Fruit fly (Drosophila melanogaster): ENCODE results near the gene Gagr.

The Gagr gene

DNA sequence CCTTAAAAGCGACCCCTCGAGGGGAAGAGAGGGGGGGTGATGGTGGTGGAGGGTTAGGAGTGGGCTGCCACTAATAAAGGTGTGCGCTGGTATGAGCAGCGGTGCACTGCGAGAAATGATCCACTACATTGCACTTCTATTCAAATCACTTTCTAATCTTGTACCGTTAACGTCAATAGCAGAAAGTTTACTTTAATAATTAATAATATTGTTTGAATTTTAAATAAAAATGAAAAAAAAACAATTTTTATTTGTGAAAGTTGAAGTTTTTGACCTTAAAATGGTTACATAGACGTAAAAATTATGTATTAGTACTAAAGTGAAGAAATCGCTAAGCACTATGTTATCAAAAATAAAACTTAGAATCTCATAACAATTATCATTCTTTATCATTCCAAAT is 1.5 kb upstream of the Gagr start (continued):
- TF ChIP-seq CG12219 (GFP tag; optimal IDR thresholded peaks at IDR 0.05) (no peak), pb (GFP tag; optimal IDR thresholded peaks at IDR 0.05) (no peak), CG4707 (GFP tag; optimal IDR thresholded peaks at IDR 0.05) (no peak), scrt (GFP tag; optimal IDR thresholded peaks at IDR 0.05) (no peak), chif (GFP tag; optimal IDR thresholded peaks at IDR 0.05) (no peak), CG17328 (GFP tag; IDR thresholded peaks at IDR 0.05) (no peak), CG9817 (tag; optimal IDR thresholded peaks at IDR 0.05) (no peak), Oaz (GFP tag; IDR thresholded peaks at IDR 0.05) (no peak), Bdp1 (GFP tag; optimal IDR thresholded peaks at IDR 0.05) (no peak), lmd (GFP tag; IDR thresholded peaks at IDR 0.05) (0 out of 2 replicates have a peak, but pooled peaks have one; percentile 24), E2f1 (GFP tag; IDR thresholded peaks at IDR 0.05) (0 out of 2 replicates have a peak, but pooled peaks have one; percentile 12), nmo (GFP tag; optimal IDR thresholded peaks at IDR 0.05) (peak; percentile 32), CG17612 (GFP tag; IDR thresholded peaks at IDR 0.05) (peak; percentile 50; the same call in 1 of the 2 replicates), CG1603 (tag; optimal IDR thresholded peaks at IDR 0.05) (no peak), ems (GFP tag; optimal IDR thresholded peaks at IDR 0.05) (no peak), Fer3 (tag; optimal IDR thresholded peaks at IDR 0.05) (peak; percentile 0), lbe (GFP tag; optimal IDR thresholded peaks at IDR 0.05) (no peak), CG9437 (GFP tag; optimal IDR thresholded peaks at IDR 0.05) (peak; percentile 33), Sox102F (GFP tag; optimal IDR thresholded peaks at IDR 0.05) (peak; percentile 23), CG16815 (GFP tag; optimal IDR thresholded peaks at IDR 0.05) (no peak), CG14710 (tag; optimal IDR thresholded peaks at IDR 0.05) (peak; percentile 8), corto (GFP tag; optimal IDR thresholded peaks at IDR 0.05) (no peak), CoRest (tag; optimal IDR thresholded peaks at IDR 0.05) (peak; percentile 16), CG34376 (GFP tag; optimal IDR thresholded peaks at IDR 0.05) (no peak), bowl (GFP tag; IDR thresholded peaks at IDR 0.05) (no peak), sisA (GFP tag; IDR thresholded peaks at IDR 0.05) (0 out of 2 replicates have a peak, but pooled peaks have one; percentile 7), CG9727 (GFP tag; optimal IDR thresholded peaks at IDR 0.05) (peak; percentile 30), Blimp-1 (GFP tag; optimal IDR thresholded peaks at IDR 0.05) (peak; percentile 5), trem (tag; optimal IDR thresholded peaks at IDR 0.05) (peak; percentile 10), CG6765 (GFP tag; optimal IDR thresholded peaks at IDR 0.05) (no peak), dmrt99B (tag; optimal IDR thresholded peaks at IDR 0.05) (peak; percentile 45), CG2875 (GFP tag; optimal IDR thresholded peaks at IDR 0.05) (no peak), Sox100B (GFP tag; optimal IDR thresholded peaks at IDR 0.05) (peak; percentile 29), C15 (GFP tag; IDR thresholded peaks at IDR 0.05) (no peak), nerfin-1 (tag; optimal IDR thresholded peaks at IDR 0.05) (peak; percentile 17), bcd (GFP tag; optimal IDR thresholded peaks at IDR 0.05) (peak; percentile 10), sob (GFP tag; IDR thresholded peaks at IDR 0.05) (no peak), Oli (tag; optimal IDR thresholded peaks at IDR 0.05) (peak; percentile 3), phol (tag; optimal IDR thresholded peaks at IDR 0.05) (peak; percentile 61), hbn (GFP tag; IDR thresholded peaks at IDR 0.05; ENCODE audit: partially characterized antibody) (no peak), CG12659 (GFP tag; optimal IDR thresholded peaks at IDR 0.05) (peak; percentile 9), CG7556 (GFP tag; optimal IDR thresholded peaks at IDR 0.05) (peak; percentile 22), pho (GFP tag; optimal IDR thresholded peaks at IDR 0.05) (no peak), Hey (tag; optimal IDR thresholded peaks at IDR 0.05) (no peak), ato (GFP tag; IDR thresholded peaks at IDR 0.05; ENCODE audit: partially characterized antibody) (no peak), Lhr (GFP tag; optimal IDR thresholded peaks at IDR 0.05) (no peak), CG32532 (GFP tag; IDR thresholded peaks at IDR 0.05) (no peak), CG6689 (GFP tag; IDR thresholded peaks at IDR 0.05) (peak; percentile 17; the same call in 1 of the 2 replicates), CG18262 (tag; optimal IDR thresholded peaks at IDR 0.05) (peak; percentile 24), bsh (GFP tag; optimal IDR thresholded peaks at IDR 0.05) (peak in 1 of 2 experiments; percentile 9)

Measured in whole organism, embryonic.